Fruit fly (Drosophila melanogaster) whole organism, prepupa: ENCODE results near the gene GluRIIA.

ENCODE experiments used
- CG16779 ChIP-seq: fragments of 200-800 bp; sonication (Bioruptor generic); optimal IDR thresholded peaks from 3 replicates; lab custom pipeline; 2017; ENCODE audit warnings: missing biosample characterization, mild to moderate bottlenecking, missing genetic modification characterization
- CG31627 ChIP-seq: fragments of 200-800 bp; sonication (Bioruptor generic); optimal IDR thresholded peaks from 3 replicates; lab custom pipeline; 2016; ENCODE audit warnings: missing biosample characterization, missing genetic modification characterization
- CG32006 ChIP-seq: fragments of 200-800 bp; sonication (Bioruptor generic); optimal IDR thresholded peaks from 3 replicates; lab custom pipeline; 2017; ENCODE audit warnings: missing biosample characterization, mild to moderate bottlenecking, missing genetic modification characterization
- CG6276 ChIP-seq: fragments of 200-800 bp; sonication (Bioruptor generic); optimal IDR thresholded peaks from 2 replicates; lab custom pipeline; 2017; ENCODE audit warnings: missing biosample characterization, mild to moderate bottlenecking, missing genetic modification characterization
- CG6854 ChIP-seq: fragments of 200-800 bp; sonication (Bioruptor generic); optimal IDR thresholded peaks from 2 replicates; lab custom pipeline; 2017; ENCODE audit warnings: missing biosample characterization, mild to moderate bottlenecking, missing genetic modification characterization
- Eip93F ChIP-seq: fragments of 200-800 bp; sonication (Bioruptor generic); optimal IDR thresholded peaks from 2 replicates; lab custom pipeline; 2016; ENCODE audit warnings: missing biosample characterization, mild to moderate bottlenecking, missing genetic modification characterization
- dsx ChIP-seq: fragments of 200-800 bp; optimal IDR thresholded peaks from 3 replicates; lab custom pipeline; 2019; ENCODE audit warnings: missing biosample characterization, mild to moderate bottlenecking, missing genetic modification characterization, moderate library complexity; ENCODE audit not compliant: poor library complexity, severe bottlenecking
- net ChIP-seq: fragments of 200-800 bp; sonication (Bioruptor generic); optimal IDR thresholded peaks from 3 replicates; lab custom pipeline; 2016; ENCODE audit warnings: missing biosample characterization, missing genetic modification characterization
- salr ChIP-seq, 2 experiments: fragments of 200-800 bp; sonication (Bioruptor generic); optimal IDR thresholded peaks; 3 replicates each; lab custom pipeline; 2016 to 2018; ENCODE audit warnings: missing biosample characterization in 2 of 2, missing genetic modification characterization in 2 of 2, mild to moderate bottlenecking in 1 of 2
- ss ChIP-seq, 2 experiments: fragments of 200-800 bp; sonication (Bioruptor generic); optimal IDR thresholded peaks; 2 replicates in 1 of 2; 3 replicates in 1 of 2; lab custom pipeline; 2017 to 2018; ENCODE audit warnings: mild to moderate bottlenecking in 2 of 2, missing biosample characterization in 2 of 2, missing genetic modification characterization in 2 of 2, moderate library complexity in 1 of 2
- svp ChIP-seq: fragments of 200-800 bp; sonication (Bioruptor generic); peaks from one replicate; lab custom pipeline; 2016; ENCODE audit warnings: missing biosample characterization, missing genetic modification characterization

DNA sequence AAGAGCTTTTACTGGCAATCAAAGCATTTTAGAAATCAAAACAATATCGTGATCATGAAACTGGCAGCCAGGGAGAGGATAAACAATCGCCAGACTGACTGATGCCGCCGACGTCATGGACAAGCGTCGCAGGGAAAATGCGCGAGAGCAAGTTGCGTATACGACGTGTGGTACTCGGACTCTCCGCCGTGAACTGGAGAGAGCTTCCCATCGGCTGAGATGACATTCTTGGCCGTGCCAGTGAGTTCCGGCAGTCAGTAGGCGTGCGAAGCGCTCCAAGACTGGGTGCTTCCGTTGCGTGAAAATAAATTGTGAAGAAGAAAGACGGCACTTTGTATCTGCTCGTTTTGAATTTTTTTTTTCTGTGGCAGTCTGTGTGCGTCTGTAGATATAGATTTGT lies at the start of gene GluRIIA:
- TF ChIP-seq ss (GFP tag; optimal IDR thresholded peaks at IDR 0.05; lab: Kevin White, UChicago) (no peak), CG32006 (GFP tag; lab: Kevin White, UChicago) (no peak), CG31627 (GFP tag; lab: Kevin White, UChicago) (no peak), svp (no peak), CG6854 (GFP tag; lab: Kevin White, UChicago) (no peak), dsx (GFP tag; lab: Kevin White, UChicago) (no peak), CG16779 (no peak), salr (GFP tag; optimal IDR thresholded peaks at IDR 0.05; lab: Kevin White, UChicago) (no peak), net (GFP tag; lab: Kevin White, UChicago) (no peak), Eip93F (GFP tag; lab: Kevin White, UChicago) (no peak), CG6276 (GFP tag; lab: Kevin White, UChicago) (no peak)
